Worm (Caenorhabditis elegans) whole organism, mixed stage, embryonic: ENCODE measurements around the gene Y39E4B.6.

Experiments used
- elt-1 ChIP-seq: sonication (generic microtip); optimal IDR thresholded peaks from 2 replicates; lab custom pipeline; 2017; ENCODE audit warnings: missing genetic modification characterization, mild to moderate bottlenecking, missing compliant biosample characterization, antibody characterized with exemption, moderate library complexity, borderline replicate concordance; ENCODE audit not compliant: insufficient read depth
- nhr-2 ChIP-seq: fragments of 150-350 bp; optimal IDR thresholded peaks from 2 replicates; lab custom pipeline; 2014; ENCODE audit warnings: missing biosample characterization, missing genetic modification characterization
- nhr-237 ChIP-seq: fragments of 150-350 bp; optimal IDR thresholded peaks from 2 replicates; lab custom pipeline; 2014; ENCODE audit warnings: missing biosample characterization, missing genetic modification characterization
- nhr-28 ChIP-seq: fragments of 150-350 bp; optimal IDR thresholded peaks from 2 replicates; lab custom pipeline; 2014; ENCODE audit warnings: missing biosample characterization, missing genetic modification characterization
- pha-4 ChIP-seq: fragments of 150-350 bp; optimal IDR thresholded peaks from 2 replicates; lab custom pipeline; 2018; ENCODE audit warnings: missing biosample characterization, missing genetic modification reagents, missing genetic modification characterization
- snpc-4 ChIP-seq: fragments of 150-350 bp; optimal IDR thresholded peaks from 2 replicates; lab custom pipeline; 2014; ENCODE audit warnings: missing biosample characterization, missing genetic modification characterization

DNA sequence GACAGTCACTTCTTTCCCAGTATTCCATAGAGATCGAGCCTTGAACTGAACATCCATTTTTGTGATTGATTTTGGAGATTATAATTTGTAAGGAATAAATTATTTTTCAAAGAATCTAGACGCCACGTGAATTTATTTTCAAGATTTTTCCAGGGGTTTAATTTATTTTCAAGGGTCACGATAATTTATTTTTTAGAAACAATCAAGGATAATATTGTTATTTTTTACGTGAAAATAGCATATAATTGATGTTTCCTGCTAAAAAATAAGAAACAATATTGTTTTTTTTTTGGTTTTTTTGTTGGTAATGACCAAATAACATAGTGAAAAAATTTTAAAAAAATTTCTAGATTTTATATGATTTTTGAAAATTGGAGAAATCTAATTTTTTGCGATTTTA lies 40.9 kb upstream of the Y39E4B.6 start, which contains the start of gene F14F7.4:
- no peak for TF ChIP-seq nhr-237 (tag; lab: Kevin White, UChicago)
- no peak for TF ChIP-seq snpc-4 (tag; lab: Kevin White, UChicago)
- TF ChIP-seq nhr-2 (tag; lab: Kevin White, UChicago) = no peak
- TF ChIP-seq elt-1 (tag; lab: Kevin White, UChicago) = no peak
- TF ChIP-seq nhr-28 (tag; lab: Kevin White, UChicago) = no peak
- no peak for TF ChIP-seq pha-4 (tag; lab: Kevin White, UChicago)
